Worm (Caenorhabditis elegans): ENCODE results near the gene C06G3.8.

C06G3.8 gene

ce11 chrIV:7036790-7037189, 4.4 kb upstream of the C06G3.8 start, which contains the start of gene ufl-1:
Gene ufl-1, minus strand, starts transcription at chrIV:7036859.
- no peak for TF ChIP-seq lag-1 (GFP tag; IDR thresholded peaks at IDR 0.05)
- TF ChIP-seq lin-35 (GFP tag; optimal IDR thresholded peaks at IDR 0.05) = no peak
- no peak for TF ChIP-seq F57C9.4 (tag; optimal IDR thresholded peaks at IDR 0.05)
- no peak for TF ChIP-seq ztf-22 (GFP tag; optimal IDR thresholded peaks at IDR 0.05)
- no peak for TF ChIP-seq aptf-2 (GFP tag; conservative IDR thresholded peaks at IDR 0.05)
- TF ChIP-seq T07F8.4 (tag; optimal IDR thresholded peaks at IDR 0.05) = no peak
- TF ChIP-seq ztf-28 (GFP tag; IDR thresholded peaks at IDR 0.05) = no peak
- TF ChIP-seq hmg-1.2 (GFP tag; IDR thresholded peaks at IDR 0.05) = no peak
- no peak for TF ChIP-seq F37B4.10 (GFP tag; IDR thresholded peaks at IDR 0.05)
- TF ChIP-seq snpc-1.1 (tag; optimal IDR thresholded peaks at IDR 0.05; ENCODE audit: insufficient read depth) = no peak
- no peak for TF ChIP-seq repo-1 (tag; optimal IDR thresholded peaks at IDR 0.05)
- TF ChIP-seq bed-2 (GFP tag; IDR thresholded peaks at IDR 0.05) = no peak
- no peak for TF ChIP-seq C17E4.6 (GFP tag; IDR thresholded peaks at IDR 0.05)
- TF ChIP-seq egl-18 (GFP tag; IDR thresholded peaks at IDR 0.05) = no peak

ce11 chrIV:7035823-7036222, 3.5 kb upstream of the C06G3.8 start, which contains the start of gene C06G3.3:
Gene C06G3.3, plus strand, starts transcription at chrIV:7036123.
- TF ChIP-seq atf-7 (tag; optimal IDR thresholded peaks at IDR 0.05) = no peak
- TF ChIP-seq hlh-12 (tag; optimal IDR thresholded peaks at IDR 0.05) = no peak
- TF ChIP-seq gei-17 (GFP tag; optimal IDR thresholded peaks at IDR 0.05) = no peak
- no peak for TF ChIP-seq hlh-26 (GFP tag; conservative IDR thresholded peaks at IDR 0.05)
- TF ChIP-seq T07F8.4 (tag; optimal IDR thresholded peaks at IDR 0.05) = no peak
- TF ChIP-seq hsf-1 (GFP tag; IDR thresholded peaks at IDR 0.05) = no peak
- no peak for TF ChIP-seq ceh-100 (GFP tag; IDR thresholded peaks at IDR 0.05)
- TF ChIP-seq cebp-1 (GFP tag; IDR thresholded peaks at IDR 0.05) = no peak
- TF ChIP-seq cebp-1 (tag; optimal IDR thresholded peaks at IDR 0.05) = no peak
- no peak for TF ChIP-seq Y53F4B.3 (GFP tag; IDR thresholded peaks at IDR 0.05)
- TF ChIP-seq mxl-1 (tag; optimal IDR thresholded peaks at IDR 0.05) = no peak
- TF ChIP-seq ets-4 (GFP tag; optimal IDR thresholded peaks at IDR 0.05) = no peak
- no peak for TF ChIP-seq Y56A3A.18 (GFP tag; IDR thresholded peaks at IDR 0.05)
- TF ChIP-seq ceh-79 (tag; optimal IDR thresholded peaks at IDR 0.05) = no peak
- TF ChIP-seq madf-3 (GFP tag; IDR thresholded peaks at IDR 0.05) = no peak
- TF ChIP-seq ztf-18 (tag; optimal IDR thresholded peaks at IDR 0.05) = no peak
- TF ChIP-seq sdz-38 (tag; optimal IDR thresholded peaks at IDR 0.05) = no peak
- TF ChIP-seq B0019.2 (GFP tag; conservative IDR thresholded peaks at IDR 0.05) = no peak
- TF ChIP-seq let-607 (tag; optimal IDR thresholded peaks at IDR 0.05) = no peak
- TF ChIP-seq lin-26 (GFP tag; IDR thresholded peaks at IDR 0.05) = no peak
- TF ChIP-seq lin-40 (tag; optimal IDR thresholded peaks at IDR 0.05) = no peak

ce11 chrIV:7031019-7031418, 1.3 kb downstream of the C06G3.8 start:
- TF ChIP-seq lsl-1 (GFP tag; optimal IDR thresholded peaks at IDR 0.05) (no peak), xnd-1 (tag; optimal IDR thresholded peaks at IDR 0.05) (no peak), cebp-1 (GFP tag; IDR thresholded peaks at IDR 0.05) (no peak), cebp-1 (tag; optimal IDR thresholded peaks at IDR 0.05) (peak; percentile 86), hsf-1 (GFP tag; IDR thresholded peaks at IDR 0.05) (no peak), gei-17 (GFP tag; optimal IDR thresholded peaks at IDR 0.05) (no peak), ceh-27 (GFP tag; optimal IDR thresholded peaks at IDR 0.05) (no peak)

Measured in whole organism, young adult.